Fruit fly (Drosophila melanogaster) whole organism, pupa: ENCODE measurements around the gene tgo.

Experiments used
- CG10348 ChIP-seq: fragments of 200-800 bp; sonication (Bioruptor generic); IDR thresholded peaks from 2 replicates; pipeline ENCODE4 v1.3.6; 2022; ENCODE audit warnings: missing biosample characterization, missing genetic modification characterization
- CG12605 ChIP-seq: fragments of 200-800 bp; sonication (Bioruptor generic); IDR thresholded peaks from 2 replicates; pipeline ENCODE4 v1.3.6; 2022; ENCODE audit warnings: missing biosample characterization, missing genetic modification characterization
- CG13204 ChIP-seq: fragments of 200-800 bp; sonication (Bioruptor generic); optimal IDR thresholded peaks from 2 replicates; lab custom pipeline; 2018; ENCODE audit warnings: missing biosample characterization, mild to moderate bottlenecking, missing genetic modification characterization, moderate library complexity
- CG14655 ChIP-seq: fragments of 200-800 bp; sonication (Bioruptor generic); optimal IDR thresholded peaks from 3 replicates; lab custom pipeline; 2017; ENCODE audit warnings: mild to moderate bottlenecking, missing biosample characterization, missing genetic modification reagents, missing genetic modification characterization
- CG34367 ChIP-seq: fragments of 200-800 bp; sonication (Bioruptor generic); optimal IDR thresholded peaks from 2 replicates; lab custom pipeline; 2018; ENCODE audit warnings: missing biosample characterization, mild to moderate bottlenecking, missing genetic modification characterization
- CG4496 ChIP-seq: fragments of 200-800 bp; sonication (Bioruptor generic); IDR thresholded peaks from 3 replicates; pipeline ENCODE4 v1.3.6; 2022; ENCODE audit warnings: missing biosample characterization, missing genetic modification characterization
- CG8159 ChIP-seq: fragments of 200-800 bp; sonication (Bioruptor generic); optimal IDR thresholded peaks from 3 replicates; lab custom pipeline; 2018; ENCODE audit warnings: missing biosample characterization, mild to moderate bottlenecking, missing genetic modification characterization, moderate library complexity
- EcR ChIP-seq: fragments of 200-800 bp; sonication (Bioruptor generic); optimal IDR thresholded peaks from 3 replicates; lab custom pipeline; 2019; ENCODE audit warnings: missing biosample characterization, missing genetic modification characterization, mild to moderate bottlenecking, moderate library complexity, missing genetic modification reagents
- Ets98B ChIP-seq: fragments of 200-800 bp; sonication (Bioruptor generic); IDR thresholded peaks from 2 replicates; pipeline ENCODE4 v1.3.6; 2022; ENCODE audit warnings: missing biosample characterization, missing genetic modification characterization
- Pif1A ChIP-seq: fragments of 200-800 bp; sonication (Bioruptor generic); optimal IDR thresholded peaks from 3 replicates; lab custom pipeline; 2016; ENCODE audit warnings: missing biosample characterization, missing genetic modification characterization
- Snoo ChIP-seq: fragments of 200-800 bp; sonication (Bioruptor generic); optimal IDR thresholded peaks from 3 replicates; lab custom pipeline; 2017; ENCODE audit warnings: missing biosample characterization, mild to moderate bottlenecking, missing genetic modification characterization, inconsistent platforms
- fd96Ca ChIP-seq: fragments of 200-800 bp; sonication (Bioruptor generic); IDR thresholded peaks from 3 replicates; pipeline ENCODE4 v1.3.6; 2022; ENCODE audit warnings: missing biosample characterization, missing genetic modification characterization
- gl ChIP-seq: fragments of 200-800 bp; sonication (Bioruptor generic); optimal IDR thresholded peaks from 2 replicates; lab custom pipeline; 2018; ENCODE audit warnings: missing biosample characterization, mild to moderate bottlenecking, missing genetic modification characterization

DNA sequence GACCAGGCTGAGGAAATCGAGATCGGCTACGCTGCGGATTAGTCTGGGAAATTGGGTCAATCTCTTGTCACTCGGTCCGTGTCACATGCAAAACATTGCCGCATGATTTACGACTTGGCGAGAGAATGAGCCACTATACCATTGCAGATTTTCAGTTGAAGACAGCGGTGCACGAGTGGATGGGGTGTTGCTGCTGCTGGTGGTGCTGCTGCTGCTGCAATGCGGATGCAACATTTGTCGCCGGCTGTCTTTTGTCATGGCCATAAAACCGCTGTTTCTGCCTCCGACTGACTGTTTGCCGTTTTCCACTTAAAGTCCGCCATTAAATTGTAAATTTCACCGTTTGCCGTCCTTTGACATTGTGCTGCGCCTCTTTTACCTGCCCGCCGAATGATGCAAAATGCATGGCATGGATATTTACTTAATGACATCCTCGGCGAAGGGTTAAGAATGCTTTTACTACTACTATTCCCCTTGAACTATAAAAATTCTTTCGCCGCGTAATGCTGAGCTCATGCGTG lies 43.7 kb downstream of the tgo start:
- TF ChIP-seq gl (no peak), CG13204 (GFP tag; lab: Kevin White, UChicago) (no peak), fd96Ca (no peak), CG34367 (tag; lab: Kevin White, UChicago) (no peak), Ets98B (no peak), EcR (GFP tag; lab: Kevin White, UChicago) (no peak), Snoo (tag; lab: Kevin White, UChicago) (no peak), CG14655 (GFP tag; lab: Kevin White, UChicago) (no peak), CG8159 (tag; lab: Kevin White, UChicago) (no peak), CG12605 (GFP tag; lab: Robert Waterston, UW) (no peak), CG4496 (GFP tag; lab: Robert Waterston, UW) (no peak), CG10348 (no peak), Pif1A (no peak)
